Fruit fly (Drosophila melanogaster): ENCODE measurements around the gene Vps45.

The Vps45 gene

DNA sequence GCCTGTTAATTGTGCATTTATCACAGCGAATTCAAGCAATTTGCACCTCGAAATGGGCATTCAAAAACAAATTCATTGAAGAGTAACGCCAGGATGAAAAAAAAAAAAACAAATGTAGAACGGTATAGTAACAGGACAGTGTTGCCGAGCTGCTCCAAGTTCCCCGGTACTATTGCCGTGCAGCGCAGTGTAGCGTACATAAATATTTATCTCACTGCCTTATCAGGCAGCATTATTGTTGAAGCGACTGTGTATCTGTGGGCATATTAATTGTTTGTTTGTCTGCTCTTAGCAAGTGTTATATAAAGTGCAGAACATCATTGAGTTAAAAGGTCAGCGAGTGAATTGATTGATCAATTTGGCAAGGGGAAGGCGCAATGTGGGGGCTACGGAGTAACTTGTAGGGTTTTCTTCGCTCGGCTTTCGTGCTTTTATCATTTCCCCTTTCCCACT lies 47.3 kb upstream of the Vps45 start (continued):
- TF ChIP-seq Med (GFP tag) (no peak), kni (GFP tag; optimal IDR thresholded peaks at IDR 0.05) (peak; percentile 56), Doc2 (GFP tag; IDR thresholded peaks at IDR 0.05) (no peak)

DNA sequence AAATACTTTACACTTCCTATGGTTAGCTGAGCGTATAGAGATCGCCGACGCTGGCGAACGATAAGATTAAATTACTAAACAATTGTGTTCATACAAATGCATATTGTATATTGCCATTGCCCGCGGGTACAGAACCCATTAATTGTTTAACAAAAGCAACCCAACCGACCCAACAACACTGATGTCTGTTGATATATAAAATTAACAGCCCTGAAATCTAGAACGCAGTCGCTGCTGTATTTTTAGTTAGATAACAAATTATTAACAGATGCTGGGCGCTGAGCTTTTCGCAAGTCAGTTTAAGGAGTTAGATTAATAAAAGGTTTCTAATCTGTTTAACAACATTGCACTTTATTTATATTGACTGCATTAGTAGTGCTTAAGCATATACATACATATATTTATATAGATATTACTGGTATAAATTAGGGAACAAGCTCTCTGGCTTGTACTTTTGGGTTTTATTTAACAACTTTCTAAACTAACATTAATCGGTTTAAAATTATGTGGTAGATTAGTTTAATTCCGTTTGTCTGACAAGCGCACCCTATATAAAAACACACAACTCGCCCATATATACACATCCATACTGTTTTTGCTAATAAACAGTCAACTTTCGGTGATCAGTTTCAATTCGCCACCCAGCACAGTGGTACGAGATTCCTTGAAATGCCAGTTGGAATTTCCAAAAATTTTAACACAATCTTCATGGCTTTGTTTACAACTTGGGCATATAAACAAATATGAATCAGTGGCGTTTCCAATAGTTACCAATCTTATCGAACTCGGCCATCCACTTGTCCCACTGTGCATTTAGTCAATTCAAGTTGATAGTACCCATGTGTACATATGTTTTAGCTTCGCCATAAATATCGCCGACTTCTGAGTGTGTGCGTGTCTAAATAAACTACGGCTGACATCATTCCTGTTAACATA lies 35.5 kb upstream of the Vps45 start:
- peak; percentile 78 for TF ChIP-seq CG31365 (tag; optimal IDR thresholded peaks at IDR 0.05)
- no peak for TF ChIP-seq hkb (optimal IDR thresholded peaks at IDR 0.05)
- peak; percentile 93 for TF ChIP-seq hkb (GFP tag; IDR thresholded peaks at IDR 0.05)
- peak; percentile 72 for TF ChIP-seq Chrac-16 (GFP tag; optimal IDR thresholded peaks at IDR 0.05)
- peak; percentile 51 for TF ChIP-seq gcm2 (GFP tag; optimal IDR thresholded peaks at IDR 0.05)
- peak; percentile 85 for TF ChIP-seq Max (GFP tag; optimal IDR thresholded peaks at IDR 0.05)
- TF ChIP-seq CG9797 (GFP tag; optimal IDR thresholded peaks at IDR 0.05): no peak
- TF ChIP-seq HmgD (GFP tag; optimal IDR thresholded peaks at IDR 0.05): peak; percentile 91
- peak; percentile 82 for TF ChIP-seq ttk (GFP tag; IDR thresholded peaks at IDR 0.05)
- peak; percentile 86 for TF ChIP-seq sisA (GFP tag; IDR thresholded peaks at IDR 0.05)
- peak; percentile 96 for TF ChIP-seq Ada2b (GFP tag; IDR thresholded peaks at IDR 0.05)
- peak; percentile 83 for TF ChIP-seq esg (GFP tag; conservative IDR thresholded peaks at IDR 0.05)
- peak; percentile 88 for TF ChIP-seq pb (GFP tag; optimal IDR thresholded peaks at IDR 0.05)
- peak; percentile 72 for TF ChIP-seq seq (GFP tag; IDR thresholded peaks at IDR 0.05)
- TF ChIP-seq YL-1 (GFP tag; optimal IDR thresholded peaks at IDR 0.05): no peak
- peak; percentile 95 for TF ChIP-seq Fer1 (GFP tag; optimal IDR thresholded peaks at IDR 0.05)
- TF ChIP-seq h (optimal IDR thresholded peaks at IDR 0.05): no peak
- TF ChIP-seq CG13894 (tag; optimal IDR thresholded peaks at IDR 0.05): peak; percentile 88
- TF ChIP-seq CG4328 (GFP tag; optimal IDR thresholded peaks at IDR 0.05): peak; percentile 76
- TF ChIP-seq Myb (GFP tag; optimal IDR thresholded peaks at IDR 0.05): peak; percentile 77
- TF ChIP-seq wek (GFP tag; optimal IDR thresholded peaks at IDR 0.05): peak; percentile 65
- TF ChIP-seq slp2 (GFP tag; optimal IDR thresholded peaks at IDR 0.05): peak; percentile 74
- TF ChIP-seq CG5953 (GFP tag; IDR thresholded peaks at IDR 0.05): peak; percentile 77
- peak; percentile 73 for TF ChIP-seq CG10209 (GFP tag; optimal IDR thresholded peaks at IDR 0.05)
- TF ChIP-seq slbo (GFP tag; IDR thresholded peaks at IDR 0.05): peak; percentile 93
- peak; percentile 78 for TF ChIP-seq Bteb2 (GFP tag; optimal IDR thresholded peaks at IDR 0.05)
- TF ChIP-seq pfk (GFP tag; optimal IDR thresholded peaks at IDR 0.05): peak; percentile 21
- TF ChIP-seq CG8388 (GFP tag; optimal IDR thresholded peaks at IDR 0.05): no peak
- TF ChIP-seq CG15601 (tag; optimal IDR thresholded peaks at IDR 0.05): no peak
- TF ChIP-seq Hmr (GFP tag; optimal IDR thresholded peaks at IDR 0.05): peak; percentile 95
- peak; percentile 78 for TF ChIP-seq sug (tag; optimal IDR thresholded peaks at IDR 0.05)
- TF ChIP-seq CG1832 (GFP tag; optimal IDR thresholded peaks at IDR 0.05): no peak
- no peak for TF ChIP-seq fru (optimal IDR thresholded peaks at IDR 0.05)
- peak; percentile 77 for TF ChIP-seq CG17385 (GFP tag; optimal IDR thresholded peaks at IDR 0.05)
- peak; percentile 95 for TF ChIP-seq CG14441 (GFP tag; IDR thresholded peaks at IDR 0.05)
- TF ChIP-seq CG42726 (GFP tag; IDR thresholded peaks at IDR 0.05; ENCODE audit: partially characterized antibody): no peak
- TF ChIP-seq CG2116 (GFP tag; optimal IDR thresholded peaks at IDR 0.05): peak; percentile 25
- peak; percentile 43 for TF ChIP-seq gcm (GFP tag; optimal IDR thresholded peaks at IDR 0.05)
- peak; percentile 84 for TF ChIP-seq toy (GFP tag; IDR thresholded peaks at IDR 0.05)
- peak; percentile 91 for TF ChIP-seq ERR (GFP tag; optimal IDR thresholded peaks at IDR 0.05)
- no peak for TF ChIP-seq Stat92E (GFP tag; optimal IDR thresholded peaks at IDR 0.05)
- peak; percentile 90 for TF ChIP-seq CG9727 (GFP tag; optimal IDR thresholded peaks at IDR 0.05)
- TF ChIP-seq CG18619 (GFP tag; optimal IDR thresholded peaks at IDR 0.05): peak; percentile 67
- TF ChIP-seq CG18262 (tag; optimal IDR thresholded peaks at IDR 0.05): peak; percentile 78
- TF ChIP-seq pita (GFP tag; optimal IDR thresholded peaks at IDR 0.05): no peak

Measured in whole organism, embryonic.